Worm (Caenorhabditis elegans) whole organism, early embryonic: Measurements from ENCODE around the gene F59E11.2.

Source experiments
- ama-1 ChIP-seq: fragments of 150-350 bp; optimal IDR thresholded peaks from 2 replicates; lab custom pipeline; 2014
- ceh-36 ChIP-seq: sonication (generic microtip); optimal IDR thresholded peaks from 2 replicates; lab custom pipeline; 2016; ENCODE audit warnings: missing genetic modification characterization, inconsistent platforms, missing compliant biosample characterization
- tra-4 ChIP-seq: sonication (generic microtip); optimal IDR thresholded peaks from 2 replicates; lab custom pipeline; 2017; ENCODE audit warnings: missing genetic modification characterization, missing compliant biosample characterization

DNA sequence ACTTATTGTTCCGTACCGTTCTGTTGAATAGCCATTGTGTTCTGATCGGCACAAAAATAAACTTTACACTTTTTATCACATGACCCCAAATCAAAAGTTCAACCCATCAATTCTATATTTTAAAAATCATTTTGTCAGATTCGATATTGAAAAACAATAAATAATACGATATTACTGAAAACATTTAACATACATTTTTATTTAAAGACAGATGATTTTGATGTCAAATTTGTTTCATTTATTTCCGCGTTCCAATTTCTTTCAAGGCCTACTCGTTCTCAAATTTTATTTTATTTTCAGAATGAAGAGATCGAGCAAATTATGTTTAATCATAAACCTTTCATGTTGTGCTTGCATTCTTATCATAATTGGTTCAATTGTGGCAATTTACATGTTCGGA is 6.5 kb upstream of the F59E11.2 start, which contains the start of gene F59E11.5:
- TF ChIP-seq ceh-36 (tag; lab: Kevin White, UChicago) (no peak), tra-4 (no peak), ama-1 (no peak)
